Worm (Caenorhabditis elegans) whole organism, young adult: ENCODE data around the gene ets-6.
A peak's percentile ranks its signal among the peaks of the same experiment; 100 is the strongest.

Experiments used
- B0035.1 ChIP-seq: sonication (generic microtip); optimal IDR thresholded peaks from 2 replicates; lab custom pipeline; 2016; ENCODE audit warnings: missing genetic modification characterization, mild to moderate bottlenecking, missing compliant biosample characterization, missing genotype, missing genetic modification reagents
- B0261.1 ChIP-seq: sonication (generic microtip); optimal IDR thresholded peaks from 2 replicates; lab custom pipeline; 2016; ENCODE audit warnings: mild to moderate bottlenecking, missing genetic modification characterization, moderate library complexity, missing compliant biosample characterization
- C17E4.6 ChIP-seq: fragments of 200-800 bp; sonication (Bioruptor generic); IDR thresholded peaks from 2 replicates; pipeline ENCODE4 v1.3.6; 2022; ENCODE audit warnings: missing genetic modification reagents, missing genetic modification characterization, missing compliant biosample characterization
- F10E7.11 ChIP-seq: sonication (generic microtip); optimal IDR thresholded peaks from 2 replicates; lab custom pipeline; 2017; ENCODE audit warnings: mild to moderate bottlenecking, missing genetic modification characterization, moderate library complexity, missing compliant biosample characterization
- F55B11.4 ChIP-seq: sonication (generic microtip); optimal IDR thresholded peaks from 2 replicates; lab custom pipeline; 2016; ENCODE audit warnings: missing compliant biosample characterization, missing genetic modification characterization, borderline replicate concordance; ENCODE audit not compliant: insufficient read depth
- F57A8.1 ChIP-seq: fragments of 200-800 bp; sonication (Bioruptor generic); optimal IDR thresholded peaks from 2 replicates; lab custom pipeline; 2018; ENCODE audit warnings: mild to moderate bottlenecking, missing genetic modification characterization, moderate library complexity, missing compliant biosample characterization
- K11D2.4 ChIP-seq: fragments of 200-800 bp; sonication (Bioruptor generic); IDR thresholded peaks from 2 replicates; pipeline ENCODE4 v1.3.6; 2022; ENCODE audit warnings: missing genetic modification reagents, missing genetic modification characterization, missing compliant biosample characterization
- T07F8.4 ChIP-seq: sonication (generic microtip); optimal IDR thresholded peaks from 2 replicates; lab custom pipeline; 2016; ENCODE audit warnings: mild to moderate bottlenecking, missing genetic modification characterization, moderate library complexity, missing compliant biosample characterization
- ZK185.1 ChIP-seq: sonication (generic microtip); optimal IDR thresholded peaks from 2 replicates; lab custom pipeline; 2016; ENCODE audit warnings: mild to moderate bottlenecking, missing genetic modification characterization, missing compliant biosample characterization; ENCODE audit not compliant: poor library complexity, severe bottlenecking
- bed-2 ChIP-seq: fragments of 200-800 bp; sonication (Bioruptor generic); IDR thresholded peaks from 2 replicates; pipeline ENCODE4 v1.3.6; 2022; ENCODE audit warnings: missing genetic modification reagents, missing genetic modification characterization, missing compliant biosample characterization
- cebp-2 ChIP-seq: fragments of 200-800 bp; sonication (Bioruptor generic); IDR thresholded peaks from 2 replicates; pipeline ENCODE4 v1.3.6; 2022; ENCODE audit warnings: missing genetic modification characterization, missing compliant biosample characterization
- ceh-27 ChIP-seq: fragments of 200-800 bp; sonication (Bioruptor generic); optimal IDR thresholded peaks from 2 replicates; lab custom pipeline; 2018; ENCODE audit warnings: mild to moderate bottlenecking, missing genetic modification characterization, moderate library complexity, missing compliant biosample characterization
- die-1 ChIP-seq: sonication (generic microtip); optimal IDR thresholded peaks from 2 replicates; lab custom pipeline; 2016; ENCODE audit warnings: missing genotype, mild to moderate bottlenecking, missing genetic modification characterization, missing compliant biosample characterization
- dpl-1 ChIP-seq: fragments of 150-350 bp; optimal IDR thresholded peaks from 2 replicates; lab custom pipeline; 2014; ENCODE audit warnings: missing biosample characterization, missing genetic modification reagents, missing genetic modification characterization
- egl-18 ChIP-seq: fragments of 200-800 bp; sonication (Bioruptor generic); IDR thresholded peaks from 2 replicates; pipeline ENCODE4 v1.3.6; 2022; ENCODE audit warnings: missing genetic modification reagents, missing genetic modification characterization, missing compliant biosample characterization
- egl-44 ChIP-seq: fragments of 200-800 bp; sonication (Bioruptor generic); IDR thresholded peaks from 2 replicates; pipeline ENCODE4 v1.3.6; 2022; ENCODE audit warnings: missing genetic modification reagents, missing genetic modification characterization, missing compliant biosample characterization
- hlh-26 ChIP-seq: fragments of 200-800 bp; sonication (Bioruptor generic); conservative IDR thresholded peaks from 2 replicates; pipeline ENCODE4 v1.3.6; 2022; ENCODE audit warnings: missing genetic modification reagents, missing genetic modification characterization, missing compliant biosample characterization
- hrde-1 ChIP-seq: sonication (generic microtip); optimal IDR thresholded peaks from 2 replicates; lab custom pipeline; 2016; ENCODE audit warnings: missing genetic modification characterization, mild to moderate bottlenecking, missing compliant biosample characterization, moderate library complexity, missing genotype, missing genetic modification reagents, borderline replicate concordance
- hsf-1 ChIP-seq: fragments of 200-800 bp; sonication (Bioruptor generic); IDR thresholded peaks from 2 replicates; pipeline ENCODE4 v1.3.6; 2022; ENCODE audit warnings: missing genetic modification reagents, missing genetic modification characterization, missing compliant biosample characterization
- lag-1 ChIP-seq: fragments of 200-800 bp; sonication (Bioruptor generic); IDR thresholded peaks from 2 replicates; pipeline ENCODE4 v1.3.6; 2022; ENCODE audit warnings: missing genetic modification reagents, missing genetic modification characterization, missing compliant biosample characterization
- lin-26 ChIP-seq: fragments of 200-800 bp; sonication (Bioruptor generic); IDR thresholded peaks from 2 replicates; pipeline ENCODE4 v1.3.6; 2022; ENCODE audit warnings: missing genetic modification reagents, missing genetic modification characterization, missing compliant biosample characterization
- lin-35 ChIP-seq, 3 experiments: fragments of 150-350 bp in 2 of 3; sonication (generic microtip) in 1 of 3; optimal IDR thresholded peaks; 2 replicates each; lab custom pipeline; 2014 to 2018; ENCODE audit warnings: missing biosample characterization in 3 of 3, missing genetic modification characterization in 3 of 3, missing genetic modification reagents in 3 of 3
- lin-40 ChIP-seq: sonication (generic microtip); optimal IDR thresholded peaks from 2 replicates; lab custom pipeline; 2016; ENCODE audit warnings: missing genetic modification characterization, mild to moderate bottlenecking, missing compliant biosample characterization, missing genotype, missing genetic modification reagents
- lir-1 ChIP-seq: fragments of 200-800 bp; sonication (Bioruptor generic); conservative IDR thresholded peaks from 2 replicates; pipeline ENCODE4 v1.3.6; 2022; ENCODE audit warnings: missing genetic modification reagents, missing genetic modification characterization, missing compliant biosample characterization
- madf-10 ChIP-seq: sonication (generic microtip); optimal IDR thresholded peaks from 2 replicates; lab custom pipeline; 2016; ENCODE audit warnings: mild to moderate bottlenecking, missing genetic modification characterization, missing compliant biosample characterization
- madf-3 ChIP-seq: fragments of 200-800 bp; sonication (Bioruptor generic); IDR thresholded peaks from 2 replicates; pipeline ENCODE4 v1.3.6; 2022; ENCODE audit warnings: missing genetic modification reagents, missing genetic modification characterization, missing compliant biosample characterization
- mcd-1 ChIP-seq: fragments of 200-800 bp; sonication (Bioruptor generic); IDR thresholded peaks from 2 replicates; pipeline ENCODE4 v1.3.6; 2022; ENCODE audit warnings: missing genetic modification reagents, missing genetic modification characterization, missing compliant biosample characterization
- mel-28 ChIP-seq: sonication (generic microtip); optimal IDR thresholded peaks from 2 replicates; lab custom pipeline; 2016; ENCODE audit warnings: borderline replicate concordance, mild to moderate bottlenecking, missing genetic modification characterization, missing compliant biosample characterization
- nfya-1 ChIP-seq: sonication (generic microtip); optimal IDR thresholded peaks from 2 replicates; lab custom pipeline; 2017; ENCODE audit warnings: antibody characterized with exemption, missing compliant biosample characterization, missing genetic modification characterization, borderline replicate concordance; ENCODE audit not compliant: insufficient read depth
- nfyb-1 ChIP-seq: fragments of 200-800 bp; sonication (Bioruptor generic); IDR thresholded peaks from 2 replicates; pipeline ENCODE4 v1.3.6; 2022; ENCODE audit warnings: missing genetic modification reagents, missing genetic modification characterization, missing compliant biosample characterization
- nhr-27 ChIP-seq: fragments of 200-800 bp; sonication (Bioruptor generic); optimal IDR thresholded peaks from 2 replicates; lab custom pipeline; 2018; ENCODE audit warnings: mild to moderate bottlenecking, missing genetic modification characterization, moderate library complexity, missing compliant biosample characterization
- repo-1 ChIP-seq: sonication (generic microtip); optimal IDR thresholded peaks from 2 replicates; lab custom pipeline; 2017; ENCODE audit warnings: mild to moderate bottlenecking, missing genetic modification characterization, missing compliant biosample characterization
- rpc-1 ChIP-seq, 2 experiments: fragments of 150-350 bp in 1 of 2; sonication (generic microtip) in 1 of 2; optimal IDR thresholded peaks; 2 replicates each; lab custom pipeline; 2014 to 2018; ENCODE audit warnings: missing biosample characterization in 1 of 2, missing genetic modification characterization in 1 of 2, missing genetic modification reagents in 1 of 2, missing genotype in 1 of 2
- snpc-1.1 ChIP-seq: sonication (generic microtip); optimal IDR thresholded peaks from 2 replicates; lab custom pipeline; 2017; ENCODE audit warnings: missing genetic modification characterization, mild to moderate bottlenecking, missing compliant biosample characterization, antibody characterized with exemption, moderate library complexity, missing genotype, missing genetic modification reagents; ENCODE audit not compliant: insufficient read depth
- snpc-3.4 ChIP-seq: sonication (generic microtip); optimal IDR thresholded peaks from 2 replicates; lab custom pipeline; 2017; ENCODE audit warnings: missing genetic modification characterization, mild to moderate bottlenecking, missing compliant biosample characterization, antibody characterized with exemption, moderate library complexity, missing genotype, missing genetic modification reagents
- snpc-4 ChIP-seq, 5 experiments: fragments of 150-350 bp in 1 of 5; sonication (generic microtip) in 4 of 5; optimal IDR thresholded peaks; 2 replicates each; lab custom pipeline; 2014 to 2018; ENCODE audit warnings: missing genetic modification characterization in 5 of 5, missing biosample characterization in 3 of 5, antibody characterized with exemption in 2 of 5, mild to moderate bottlenecking in 2 of 5, missing compliant biosample characterization in 2 of 5, missing genotype in 2 of 5, moderate library complexity in 2 of 5, missing genetic modification reagents in 1 of 5
- tbp1 ChIP-seq: fragments of 200-800 bp; sonication (Bioruptor generic); optimal IDR thresholded peaks from 2 replicates; lab custom pipeline; 2018; ENCODE audit warnings: mild to moderate bottlenecking, missing genetic modification characterization, missing compliant biosample characterization
- tlf-1 ChIP-seq: fragments of 200-800 bp; sonication (Bioruptor generic); optimal IDR thresholded peaks from 2 replicates; lab custom pipeline; 2018; ENCODE audit warnings: mild to moderate bottlenecking, missing genetic modification characterization, missing compliant biosample characterization
- zim-3 ChIP-seq: sonication (generic microtip); optimal IDR thresholded peaks from 2 replicates; lab custom pipeline; 2017; ENCODE audit warnings: mild to moderate bottlenecking, missing genetic modification characterization, moderate library complexity, missing compliant biosample characterization
- ztf-3 ChIP-seq: fragments of 200-800 bp; sonication (Bioruptor generic); optimal IDR thresholded peaks from 2 replicates; lab custom pipeline; 2018; ENCODE audit warnings: mild to moderate bottlenecking, missing genetic modification characterization, missing compliant biosample characterization

Gene ets-6

ce11 chrV:7598269-7598668 lies 17.9 kb upstream of the ets-6 start, which contains the start of gene C50E3.7:
TSS of gene C50E3.7 (minus strand) at chrV:7598369.
- TF ChIP-seq B0035.1 (tag; lab: Kevin White, UChicago) (no peak), tbp1 (GFP tag; lab: Kevin White, UChicago) (no peak), bed-2 (GFP tag; lab: Robert Waterston, UW) (no peak), nfya-1 (tag; lab: Kevin White, UChicago) (no peak), die-1 (tag; lab: Kevin White, UChicago) (no peak), nfyb-1 (GFP tag; lab: Robert Waterston, UW) (no peak), T07F8.4 (tag; lab: Kevin White, UChicago) (no peak), hlh-26 (GFP tag; lab: Robert Waterston, UW) (no peak), rpc-1 (optimal IDR thresholded peaks at IDR 0.05; lab: Kevin White, UChicago) (no peak), rpc-1 (tag; optimal IDR thresholded peaks at IDR 0.05; lab: Kevin White, UChicago) (no peak), madf-3 (GFP tag; lab: Robert Waterston, UW) (no peak), cebp-2 (GFP tag; lab: Robert Waterston, UW) (no peak)
- TF ChIP-seq, all 124 proteins: peak for 0

- TF ChIP-seq F10E7.11 (tag; lab: Kevin White, UChicago), result no peak
- TF ChIP-seq mcd-1 (GFP tag; lab: Robert Waterston, UW), result no peak
- TF ChIP-seq ztf-3 (GFP tag; lab: Kevin White, UChicago), result no peak
- TF ChIP-seq nfyb-1 (GFP tag; lab: Robert Waterston, UW), result no peak
- no peak for TF ChIP-seq zim-3 (tag; lab: Kevin White, UChicago)
- TF ChIP-seq ceh-27 (GFP tag; lab: Kevin White, UChicago), result no peak
- TF ChIP-seq hrde-1, result no peak
- TF ChIP-seq lin-35 (GFP tag; optimal IDR thresholded peaks at IDR 0.05; lab: Kevin White, UChicago), result no peak
- TF ChIP-seq dpl-1, result no peak
- no peak for TF ChIP-seq mel-28 (tag; lab: Kevin White, UChicago)
- no peak for TF ChIP-seq snpc-4 (GFP tag; optimal IDR thresholded peaks at IDR 0.05; lab: Kevin White, UChicago)
- peak in 2 of 4 experiments; percentile 72 to 81 for TF ChIP-seq snpc-4 (tag; optimal IDR thresholded peaks at IDR 0.05; lab: Kevin White, UChicago)
- TF ChIP-seq egl-18 (GFP tag; lab: Robert Waterston, UW), result no peak
- TF ChIP-seq lin-26 (GFP tag; lab: Robert Waterston, UW), result no peak
- TF ChIP-seq snpc-1.1 (tag; lab: Kevin White, UChicago), result peak; percentile 59
- no peak for TF ChIP-seq nhr-27
- no peak for TF ChIP-seq hsf-1 (GFP tag; lab: Robert Waterston, UW)
Observed at ce11 chrV:7595132-7595531, 14.8 kb upstream of the ets-6 start.

ce11 chrV:7590454-7590853 lies 10.1 kb upstream of the ets-6 start, which contains the start of gene C50E3.6:
TSS of gene C50E3.6 (minus strand) at chrV:7590554.
- TF ChIP-seq madf-10 (tag; lab: Kevin White, UChicago) (no peak), egl-44 (GFP tag; lab: Robert Waterston, UW) (no peak), K11D2.4 (GFP tag; lab: Robert Waterston, UW) (no peak), F57A8.1 (GFP tag; lab: Kevin White, UChicago) (no peak), nfya-1 (tag; lab: Kevin White, UChicago) (no peak), dpl-1 (no peak), tbp1 (GFP tag; lab: Kevin White, UChicago) (no peak), rpc-1 (optimal IDR thresholded peaks at IDR 0.05; lab: Kevin White, UChicago) (no peak), rpc-1 (tag; optimal IDR thresholded peaks at IDR 0.05; lab: Kevin White, UChicago) (no peak), lin-40 (no peak)

ce11 chrV:7587637-7588036 lies 7.3 kb upstream of the ets-6 start, which contains the start of the genes F19F10.11 and C50E3.5:
TSS of gene F19F10.11 (minus strand) at chrV:7587704.
TSS of gene C50E3.5 (plus strand) at chrV:7587996.
- no peak for TF ChIP-seq cebp-2 (GFP tag; lab: Robert Waterston, UW)
- no peak for TF ChIP-seq F55B11.4
- TF ChIP-seq repo-1 (tag; lab: Kevin White, UChicago), result no peak
- TF ChIP-seq lir-1 (GFP tag; lab: Robert Waterston, UW), result no peak
- TF ChIP-seq tlf-1 (GFP tag; lab: Kevin White, UChicago), result no peak
- TF ChIP-seq tbp1 (GFP tag; lab: Kevin White, UChicago), result no peak
- TF ChIP-seq B0261.1 (tag; lab: Kevin White, UChicago), result no peak
- no peak for TF ChIP-seq mel-28 (tag; lab: Kevin White, UChicago)
- TF ChIP-seq lag-1, result no peak
- TF ChIP-seq ZK185.1 (tag; lab: Kevin White, UChicago), result no peak
- no peak for TF ChIP-seq snpc-4 (GFP tag; optimal IDR thresholded peaks at IDR 0.05; lab: Kevin White, UChicago)
- peak in 3 of 4 experiments; percentile 12 to 34 (median 18) for TF ChIP-seq snpc-4 (tag; optimal IDR thresholded peaks at IDR 0.05; lab: Kevin White, UChicago)
- no peak for TF ChIP-seq madf-10 (tag; lab: Kevin White, UChicago)
- peak; percentile 35 for TF ChIP-seq snpc-3.4 (tag; lab: Kevin White, UChicago)
- no peak for TF ChIP-seq C17E4.6 (GFP tag; lab: Robert Waterston, UW)
